Fruit fly (Drosophila melanogaster): ENCODE results near the gene mura.

The mura gene

dm6 chr3R:9572929-9573811 is 21.6 kb upstream of the mura start (continued):
- no peak for TF ChIP-seq CG15073 (GFP tag; optimal IDR thresholded peaks at IDR 0.05)
- TF ChIP-seq CG5953 (GFP tag; IDR thresholded peaks at IDR 0.05) = 0 out of 2 replicates have a peak, but pooled peaks have one; percentile 26
- TF ChIP-seq CG33557 (GFP tag; optimal IDR thresholded peaks at IDR 0.05) = no peak
- TF ChIP-seq gcm (GFP tag; optimal IDR thresholded peaks at IDR 0.05) = no peak
- no peak for TF ChIP-seq croc (GFP tag; conservative IDR thresholded peaks at IDR 0.05)
- TF ChIP-seq CG7556 (GFP tag; optimal IDR thresholded peaks at IDR 0.05) = no peak
- no peak for TF ChIP-seq yki (optimal IDR thresholded peaks at IDR 0.05)
- TF ChIP-seq pum (GFP tag; optimal IDR thresholded peaks at IDR 0.05) = no peak
- TF ChIP-seq CG4404 (GFP tag; IDR thresholded peaks at IDR 0.05) = no peak
- TF ChIP-seq mld (GFP tag; IDR thresholded peaks at IDR 0.05; ENCODE audit: partially characterized antibody) = no peak
- no peak for TF ChIP-seq E2f2 (GFP tag; IDR thresholded peaks at IDR 0.05)
- TF ChIP-seq CG15514 (GFP tag; optimal IDR thresholded peaks at IDR 0.05) = no peak
- no peak for TF ChIP-seq Dp (GFP tag; optimal IDR thresholded peaks at IDR 0.05)
- TF ChIP-seq sob (GFP tag; IDR thresholded peaks at IDR 0.05) = no peak
- no peak for TF ChIP-seq tap (tag; optimal IDR thresholded peaks at IDR 0.05)
- TF ChIP-seq so (GFP tag; IDR thresholded peaks at IDR 0.05) = no peak
- peak; percentile 32; the same call in 2 of the 3 replicates for TF ChIP-seq Aef1 (GFP tag; IDR thresholded peaks at IDR 0.05)
- no peak for TF ChIP-seq Antp (GFP tag; optimal IDR thresholded peaks at IDR 0.05)
- no peak for TF ChIP-seq CG15479 (GFP tag; optimal IDR thresholded peaks at IDR 0.05)
- TF ChIP-seq Sox100B (GFP tag; optimal IDR thresholded peaks at IDR 0.05) = no peak
- peak; percentile 36 for TF ChIP-seq unc-4 (GFP tag; IDR thresholded peaks at IDR 0.05; ENCODE audit: partially characterized antibody)
- TF ChIP-seq zen2 (GFP tag; IDR thresholded peaks at IDR 0.05; ENCODE audit: partially characterized antibody) = no peak
- TF ChIP-seq ap (GFP tag; IDR thresholded peaks at IDR 0.05) = no peak
- TF ChIP-seq peb (GFP tag; IDR thresholded peaks at IDR 0.05) = no peak
- TF ChIP-seq nom (GFP tag; optimal IDR thresholded peaks at IDR 0.05) = no peak
- no peak for TF ChIP-seq bigmax (GFP tag; optimal IDR thresholded peaks at IDR 0.05)
- no peak for TF ChIP-seq gt (GFP tag; IDR thresholded peaks at IDR 0.05)
- no peak for TF ChIP-seq Blimp-1 (GFP tag; optimal IDR thresholded peaks at IDR 0.05)
- TF ChIP-seq CG3995 (GFP tag; optimal IDR thresholded peaks at IDR 0.05) = no peak
- no peak for TF ChIP-seq CG13624 (GFP tag; optimal IDR thresholded peaks at IDR 0.05)
- TF ChIP-seq CG33213 (GFP tag; optimal IDR thresholded peaks at IDR 0.05) = no peak
- no peak for TF ChIP-seq CG30020 (tag; optimal IDR thresholded peaks at IDR 0.05)
- TF ChIP-seq CG1024 (GFP tag; IDR thresholded peaks at IDR 0.05) = no peak
- TF ChIP-seq slou (GFP tag; optimal IDR thresholded peaks at IDR 0.05) = no peak
- TF ChIP-seq grau (tag; optimal IDR thresholded peaks at IDR 0.05) = no peak
- no peak for TF ChIP-seq hth (optimal IDR thresholded peaks at IDR 0.05)
- TF ChIP-seq dan (GFP tag; IDR thresholded peaks at IDR 0.05) = no peak
- no peak for TF ChIP-seq Abd-B (GFP tag; optimal IDR thresholded peaks at IDR 0.05)
- TF ChIP-seq fd102C (GFP tag; optimal IDR thresholded peaks at IDR 0.05) = no peak
- TF ChIP-seq TFAM (GFP tag; optimal IDR thresholded peaks at IDR 0.05) = no peak
- peak; percentile 42 for TF ChIP-seq CG12769 (tag; optimal IDR thresholded peaks at IDR 0.05)
- peak; percentile 11; the same call in 1 of the 2 replicates for TF ChIP-seq inv (GFP tag; IDR thresholded peaks at IDR 0.05; ENCODE audit: partially characterized antibody)
- no peak for TF ChIP-seq Hr3 (GFP tag; optimal IDR thresholded peaks at IDR 0.05)
- TF ChIP-seq Usf (GFP tag; optimal IDR thresholded peaks at IDR 0.05) = no peak
- TF ChIP-seq CG16863 (GFP tag; optimal IDR thresholded peaks at IDR 0.05) = no peak
- TF ChIP-seq Dek (tag; optimal IDR thresholded peaks at IDR 0.05) = no peak
- TF ChIP-seq CG6272 (GFP tag; IDR thresholded peaks at IDR 0.05) = no peak
- peak; percentile 74 for TF ChIP-seq vvl (GFP tag; IDR thresholded peaks at IDR 0.05)
- TF ChIP-seq crc (GFP tag; optimal IDR thresholded peaks at IDR 0.05) = no peak
- no peak for TF ChIP-seq CG1647 (GFP tag; optimal IDR thresholded peaks at IDR 0.05)
